Worm (Caenorhabditis elegans) whole organism, L1 larva: ENCODE results near the gene Y62F5A.9.
A peak's percentile ranks its signal among the peaks of the same experiment; 100 is the strongest.

Experiments used
- C04F5.9 ChIP-seq: sonication (generic microtip); optimal IDR thresholded peaks from 2 replicates; lab custom pipeline; 2016; ENCODE audit warnings: missing genetic modification characterization, missing compliant biosample characterization
- C16A3.4 ChIP-seq: fragments of 150-350 bp; optimal IDR thresholded peaks from 2 replicates; lab custom pipeline; 2014; ENCODE audit warnings: missing biosample characterization, missing genetic modification characterization
- F16B12.6 ChIP-seq: fragments of 150-350 bp; optimal IDR thresholded peaks from 2 replicates; lab custom pipeline; 2014; ENCODE audit warnings: missing biosample characterization, missing genetic modification characterization
- aly-2 ChIP-seq: fragments of 150-350 bp; optimal IDR thresholded peaks from 2 replicates; lab custom pipeline; 2014; ENCODE audit warnings: missing biosample characterization, missing genetic modification characterization
- ama-1 ChIP-seq: fragments of 150-350 bp; optimal IDR thresholded peaks from 2 replicates; lab custom pipeline; 2014
- ces-1 ChIP-seq: fragments of 150-350 bp; optimal IDR thresholded peaks from 2 replicates; lab custom pipeline; 2014; ENCODE audit warnings: missing biosample characterization, missing genetic modification reagents, missing genetic modification characterization
- dpl-1 ChIP-seq, 3 experiments: fragments of 150-350 bp in 2 of 3; sonication (generic microtip) in 1 of 3; optimal IDR thresholded peaks; 2 replicates each; lab custom pipeline; 2014 to 2017; ENCODE audit warnings: missing biosample characterization in 3 of 3, missing genetic modification characterization in 3 of 3, missing genetic modification reagents in 3 of 3
- dsc-1 ChIP-seq: sonication (generic microtip); optimal IDR thresholded peaks from 2 replicates; lab custom pipeline; 2016; ENCODE audit warnings: mild to moderate bottlenecking, missing genetic modification characterization, missing compliant biosample characterization
- egl-13 ChIP-seq: sonication (generic microtip); optimal IDR thresholded peaks from 2 replicates; lab custom pipeline; 2016; ENCODE audit warnings: missing genotype, missing genetic modification reagents, missing genetic modification characterization, missing compliant biosample characterization
- elt-3 ChIP-seq, 6 experiments: fragments of 150-350 bp in 1 of 6; sonication (generic microtip); optimal IDR thresholded peaks; 2 replicates each; lab custom pipeline; 2017 to 2018; ENCODE audit warnings: missing biosample characterization in 6 of 6, missing genetic modification characterization in 6 of 6, inconsistent platforms in 1 of 6
- ets-5 ChIP-seq: fragments of 200-800 bp; sonication (Bioruptor generic); IDR thresholded peaks from 2 replicates; pipeline ENCODE4 v1.3.6; 2022; ENCODE audit warnings: missing genetic modification characterization, missing compliant biosample characterization
- fkh-10 ChIP-seq: sonication (generic microtip); optimal IDR thresholded peaks from 2 replicates; lab custom pipeline; 2017; ENCODE audit warnings: missing biosample characterization, missing genetic modification reagents, missing genetic modification characterization
- fkh-4 ChIP-seq: sonication (generic microtip); optimal IDR thresholded peaks from 2 replicates; lab custom pipeline; 2016; ENCODE audit warnings: missing compliant biosample characterization, missing genetic modification characterization, borderline replicate concordance
- fos-1 ChIP-seq: fragments of 150-350 bp; optimal IDR thresholded peaks from 2 replicates; lab custom pipeline; 2014; ENCODE audit warnings: missing biosample characterization, missing genetic modification characterization
- hlh-17 ChIP-seq: fragments of 200-800 bp; sonication (Bioruptor generic); optimal IDR thresholded peaks from 2 replicates; lab custom pipeline; 2018; ENCODE audit warnings: missing genetic modification characterization, mild to moderate bottlenecking, missing compliant biosample characterization, moderate library complexity, borderline replicate concordance
- hpl-2 ChIP-seq: fragments of 150-350 bp; optimal IDR thresholded peaks from 2 replicates; lab custom pipeline; 2014; ENCODE audit warnings: missing biosample characterization, missing genetic modification reagents, missing genetic modification characterization
- irx-1 ChIP-seq: sonication (generic microtip); optimal IDR thresholded peaks from 2 replicates; lab custom pipeline; 2016; ENCODE audit warnings: missing genetic modification characterization, missing compliant biosample characterization
- isw-1 ChIP-seq: fragments of 200-800 bp; sonication (Bioruptor generic); IDR thresholded peaks from 2 replicates; pipeline ENCODE4 v1.3.6; 2022; ENCODE audit warnings: missing genetic modification characterization, missing compliant biosample characterization
- lin-13 ChIP-seq: fragments of 150-350 bp; optimal IDR thresholded peaks from 2 replicates; lab custom pipeline; 2014; ENCODE audit warnings: missing biosample characterization, missing genetic modification reagents, missing genetic modification characterization
- lin-14 ChIP-seq: fragments of 200-800 bp; sonication (Bioruptor generic); optimal IDR thresholded peaks from 2 replicates; lab custom pipeline; 2018; ENCODE audit warnings: mild to moderate bottlenecking, missing genetic modification characterization, moderate library complexity, missing compliant biosample characterization
- lin-15B ChIP-seq: fragments of 150-350 bp; sonication (generic microtip); optimal IDR thresholded peaks from 3 replicates; lab custom pipeline; 2014; ENCODE audit warnings: missing biosample characterization, missing genetic modification characterization
- lin-39 ChIP-seq: fragments of 150-350 bp; optimal IDR thresholded peaks from 2 replicates; lab custom pipeline; 2014; ENCODE audit warnings: missing biosample characterization, missing genetic modification reagents, missing genetic modification characterization
- lir-3 ChIP-seq: sonication (generic microtip); optimal IDR thresholded peaks from 2 replicates; lab custom pipeline; 2016; ENCODE audit warnings: mild to moderate bottlenecking, missing genetic modification characterization, moderate library complexity, missing compliant biosample characterization; ENCODE audit not compliant: poor library complexity
- lsy-2 ChIP-seq, 2 experiments: fragments of 150-350 bp; optimal IDR thresholded peaks; 2 replicates each; lab custom pipeline; 2014; ENCODE audit warnings: missing biosample characterization in 2 of 2, missing genetic modification characterization in 2 of 2
- mab-9 ChIP-seq: fragments of 200-800 bp; sonication (Bioruptor generic); IDR thresholded peaks from 2 replicates; pipeline ENCODE4 v1.3.6; 2022; ENCODE audit warnings: missing genetic modification reagents, missing genetic modification characterization, missing compliant biosample characterization
- mdl-1 ChIP-seq, 2 experiments: fragments of 150-350 bp; optimal IDR thresholded peaks; 2 replicates each; lab custom pipeline; 2014 to 2017; ENCODE audit warnings: missing biosample characterization in 2 of 2, missing genetic modification characterization in 2 of 2, inconsistent platforms in 1 of 2
- mef-2 ChIP-seq: fragments of 150-350 bp; optimal IDR thresholded peaks from 2 replicates; lab custom pipeline; 2014; ENCODE audit warnings: missing biosample characterization, missing genetic modification characterization
- nhr-11 ChIP-seq: fragments of 150-350 bp; optimal IDR thresholded peaks from 2 replicates; lab custom pipeline; 2014; ENCODE audit warnings: missing biosample characterization, missing genetic modification characterization
- nhr-12 ChIP-seq: sonication (generic microtip); optimal IDR thresholded peaks from 2 replicates; lab custom pipeline; 2017; ENCODE audit warnings: missing biosample characterization, missing genetic modification characterization
- nhr-19 ChIP-seq: fragments of 200-800 bp; sonication (Bioruptor generic); conservative IDR thresholded peaks from 2 replicates; pipeline ENCODE4 v1.3.6; 2022; ENCODE audit warnings: missing genetic modification characterization, missing compliant biosample characterization
- nhr-237 ChIP-seq: fragments of 150-350 bp; optimal IDR thresholded peaks from 2 replicates; lab custom pipeline; 2014; ENCODE audit warnings: missing biosample characterization, missing genetic modification characterization
- nhr-28 ChIP-seq: fragments of 150-350 bp; optimal IDR thresholded peaks from 2 replicates; lab custom pipeline; 2014; ENCODE audit warnings: missing biosample characterization, missing genetic modification characterization
- nhr-47 ChIP-seq: sonication (generic microtip); optimal IDR thresholded peaks from 2 replicates; lab custom pipeline; 2016; ENCODE audit warnings: mild to moderate bottlenecking, missing genetic modification characterization, moderate library complexity, missing compliant biosample characterization
- nhr-77 ChIP-seq: fragments of 150-350 bp; optimal IDR thresholded peaks from 2 replicates; lab custom pipeline; 2014; ENCODE audit warnings: missing biosample characterization, missing genetic modification characterization
- nhr-85 ChIP-seq: sonication (generic microtip); peaks from one replicate; lab custom pipeline; 2016; ENCODE audit warnings: missing genetic modification characterization, inconsistent platforms, missing compliant biosample characterization
- nhr-90 ChIP-seq: sonication (generic microtip); optimal IDR thresholded peaks from 2 replicates; lab custom pipeline; 2016; ENCODE audit warnings: mild to moderate bottlenecking, missing genetic modification characterization, missing compliant biosample characterization; ENCODE audit not compliant: poor library complexity
- pag-3 ChIP-seq: sonication (generic microtip); optimal IDR thresholded peaks from 2 replicates; lab custom pipeline; 2017; ENCODE audit warnings: missing genetic modification characterization, mild to moderate bottlenecking, missing compliant biosample characterization, antibody characterized with exemption, borderline replicate concordance; ENCODE audit not compliant: insufficient read depth
- pax-3 ChIP-seq: fragments of 200-800 bp; sonication (Bioruptor generic); optimal IDR thresholded peaks from 2 replicates; lab custom pipeline; 2018; ENCODE audit warnings: mild to moderate bottlenecking, missing genetic modification characterization, moderate library complexity, missing compliant biosample characterization
- rnt-1 ChIP-seq: sonication (generic microtip); optimal IDR thresholded peaks from 2 replicates; lab custom pipeline; 2016; ENCODE audit warnings: mild to moderate bottlenecking, missing genetic modification characterization, moderate library complexity, missing compliant biosample characterization
- skn-1 ChIP-seq: fragments of 150-350 bp; optimal IDR thresholded peaks from 2 replicates; lab custom pipeline; 2014; ENCODE audit warnings: missing biosample characterization, missing genetic modification characterization
- snpc-4 ChIP-seq: fragments of 150-350 bp; optimal IDR thresholded peaks from 2 replicates; lab custom pipeline; 2014; ENCODE audit warnings: missing biosample characterization, missing genetic modification characterization
- sptf-1 ChIP-seq: fragments of 150-350 bp; optimal IDR thresholded peaks from 2 replicates; lab custom pipeline; 2014; ENCODE audit warnings: missing biosample characterization, missing genetic modification characterization
- sup-37 ChIP-seq: fragments of 200-800 bp; sonication (Bioruptor generic); optimal IDR thresholded peaks from 2 replicates; lab custom pipeline; 2018; ENCODE audit warnings: mild to moderate bottlenecking, missing genetic modification characterization, missing compliant biosample characterization
- tlp-1 ChIP-seq: fragments of 150-350 bp; optimal IDR thresholded peaks from 2 replicates; lab custom pipeline; 2014; ENCODE audit warnings: missing biosample characterization, missing genetic modification characterization
- unc-130 ChIP-seq: fragments of 150-350 bp; optimal IDR thresholded peaks from 2 replicates; lab custom pipeline; 2017; ENCODE audit warnings: missing biosample characterization, missing genetic modification characterization, inconsistent platforms
- unc-86 ChIP-seq: sonication (generic microtip); optimal IDR thresholded peaks from 2 replicates; lab custom pipeline; 2016; ENCODE audit warnings: missing genetic modification characterization, missing compliant biosample characterization
- unc-98 ChIP-seq: fragments of 200-800 bp; sonication (Bioruptor generic); IDR thresholded peaks from 2 replicates; pipeline ENCODE4 v1.3.6; 2022; ENCODE audit warnings: missing genetic modification characterization, missing compliant biosample characterization
- vab-15 ChIP-seq: sonication (generic microtip); optimal IDR thresholded peaks from 2 replicates; lab custom pipeline; 2017; ENCODE audit warnings: missing genotype, mild to moderate bottlenecking, missing genetic modification characterization, missing compliant biosample characterization
- xbp-1 ChIP-seq: sonication (generic microtip); optimal IDR thresholded peaks from 2 replicates; lab custom pipeline; 2016; ENCODE audit warnings: missing genetic modification characterization, missing compliant biosample characterization
- zag-1 ChIP-seq: fragments of 150-350 bp; optimal IDR thresholded peaks from 2 replicates; lab custom pipeline; 2014; ENCODE audit warnings: missing biosample characterization, missing genetic modification characterization
- zip-4 ChIP-seq: fragments of 200-800 bp; sonication (Bioruptor generic); optimal IDR thresholded peaks from 2 replicates; lab custom pipeline; 2018; ENCODE audit warnings: mild to moderate bottlenecking, missing genetic modification characterization, moderate library complexity, missing compliant biosample characterization
- ztf-4 ChIP-seq: fragments of 150-350 bp; optimal IDR thresholded peaks from 2 replicates; lab custom pipeline; 2014; ENCODE audit warnings: missing biosample characterization, missing genetic modification characterization

The Y62F5A.9 gene

ce11 chrII:11545299-11545951 is 6.8 kb upstream of the Y62F5A.9 start, which contains the start of gene dnj-13 (continued):
- peak; percentile 98 for TF ChIP-seq nhr-90 (tag; lab: Kevin White, UChicago)
- TF ChIP-seq ama-1 (lab: Kevin White, UChicago): peak; percentile 0
- peak; percentile 27 for TF ChIP-seq F16B12.6 (tag; lab: Kevin White, UChicago)
- peak; percentile 55 for TF ChIP-seq fkh-4 (tag; lab: Kevin White, UChicago)
- TF ChIP-seq nhr-77 (tag; lab: Kevin White, UChicago): peak; percentile 91
- peak; percentile 93 for TF ChIP-seq skn-1
- peak; percentile 95 for TF ChIP-seq pax-3 (tag; lab: Kevin White, UChicago)
- TF ChIP-seq lin-15B: peak; percentile 84
- TF ChIP-seq nhr-47 (tag; lab: Kevin White, UChicago): peak; percentile 98
- TF ChIP-seq nhr-12 (tag; lab: Kevin White, UChicago): no peak
- TF ChIP-seq mef-2: peak; percentile 40
- TF ChIP-seq C04F5.9 (tag; lab: Kevin White, UChicago): peak; percentile 86
- TF ChIP-seq zag-1: no peak
- TF ChIP-seq mdl-1 (tag; optimal IDR thresholded peaks at IDR 0.05; lab: Kevin White, UChicago): peak in 1 of 2 experiments; percentile 92
- TF ChIP-seq isw-1 (GFP tag; lab: Robert Waterston, UW): peak; percentile 95
- TF ChIP-seq ztf-4 (tag; lab: Kevin White, UChicago): peak; percentile 95
- peak; percentile 85 for TF ChIP-seq fos-1 (tag; lab: Kevin White, UChicago)
- TF ChIP-seq nhr-11 (tag; lab: Kevin White, UChicago): peak; percentile 78
- no peak for TF ChIP-seq ces-1 (GFP tag; lab: Kevin White, UChicago)
- peak; percentile 77 for TF ChIP-seq lin-39 (tag; lab: Kevin White, UChicago)
- no peak for TF ChIP-seq ets-5 (GFP tag; lab: Robert Waterston, UW)
- TF ChIP-seq dsc-1: peak; percentile 99
- peak; percentile 92 for TF ChIP-seq nhr-237 (tag; lab: Kevin White, UChicago)
- TF ChIP-seq unc-86: peak; percentile 95
- TF ChIP-seq unc-130 (tag; lab: Kevin White, UChicago): peak; percentile 81
- peak; percentile 97 for TF ChIP-seq nhr-19 (GFP tag; lab: Robert Waterston, UW)
- TF ChIP-seq hlh-17: no peak
- TF ChIP-seq zip-4: peak; percentile 93
- TF ChIP-seq vab-15 (tag; lab: Kevin White, UChicago): peak; percentile 67
- no peak for TF ChIP-seq pag-3 (tag; lab: Kevin White, UChicago)
- TF ChIP-seq lin-13 (GFP tag; lab: Kevin White, UChicago): peak; percentile 93
- TF ChIP-seq nhr-85: peak; percentile 98
- TF ChIP-seq lir-3 (tag; lab: Kevin White, UChicago): peak; percentile 85
- no peak for TF ChIP-seq nhr-28 (tag; lab: Kevin White, UChicago)
- TF ChIP-seq rnt-1: peak; percentile 88
- TF ChIP-seq C16A3.4 (tag; lab: Kevin White, UChicago): peak; percentile 91
- TF ChIP-seq sptf-1 (tag; lab: Kevin White, UChicago): no peak
- peak; percentile 96 for TF ChIP-seq mab-9
- peak; percentile 22 for TF ChIP-seq hpl-2 (GFP tag; lab: Kevin White, UChicago)
- peak; percentile 74 for TF ChIP-seq aly-2 (tag; lab: Kevin White, UChicago)
- TF ChIP-seq snpc-4: peak; percentile 80
- peak; percentile 96 for TF ChIP-seq xbp-1 (tag; lab: Kevin White, UChicago)
- peak; percentile 91 for TF ChIP-seq lsy-2 (tag; optimal IDR thresholded peaks at IDR 0.05; lab: Kevin White, UChicago)
- TF ChIP-seq tlp-1 (tag; lab: Kevin White, UChicago): peak; percentile 45
- peak; percentile 50; the same call in 1 of the 2 replicates for TF ChIP-seq unc-98
- peak; percentile 93 for TF ChIP-seq irx-1
- peak; percentile 87 for TF ChIP-seq sup-37 (GFP tag; lab: Kevin White, UChicago)
- peak; percentile 99 for TF ChIP-seq lin-14 (GFP tag; lab: Kevin White, UChicago)
- TF ChIP-seq dpl-1 (GFP tag; optimal IDR thresholded peaks at IDR 0.05; lab: Kevin White, UChicago): peak; percentile 74 to 81 (median 79)
- TF ChIP-seq elt-3 (tag; optimal IDR thresholded peaks at IDR 0.05; lab: Kevin White, UChicago): peak in 3 of 6 experiments; percentile 79 to 93 (median 85)
- TF ChIP-seq egl-13 (tag; lab: Kevin White, UChicago): peak; percentile 98
- peak; percentile 77 for TF ChIP-seq fkh-10 (GFP tag; lab: Kevin White, UChicago)
